Worm (Caenorhabditis elegans) whole organism, midembryonic: ENCODE results near the gene snf-11.

ENCODE experiments used
- T22C8.4 ChIP-seq: fragments of 200-800 bp; sonication (Bioruptor generic); IDR thresholded peaks from 2 replicates; pipeline ENCODE4 v1.3.6; 2022; ENCODE audit warnings: missing genetic modification characterization, missing compliant biosample characterization
- flt-1 ChIP-seq: fragments of 200-800 bp; sonication (Bioruptor generic); IDR thresholded peaks from 2 replicates; pipeline ENCODE4 v1.3.6; 2022; ENCODE audit warnings: missing genetic modification characterization, missing compliant biosample characterization
- ref-1 ChIP-seq: fragments of 200-800 bp; sonication (Bioruptor generic); conservative IDR thresholded peaks from 2 replicates; pipeline ENCODE4 v1.3.6; 2022; ENCODE audit warnings: missing genetic modification reagents, missing genetic modification characterization, missing compliant biosample characterization

- no peak for TF ChIP-seq T22C8.4 (GFP tag; lab: Robert Waterston, UW)
- TF ChIP-seq flt-1 (GFP tag; lab: Robert Waterston, UW) = no peak
- TF ChIP-seq ref-1 (GFP tag; lab: Robert Waterston, UW) = no peak
These were observed 2.8 kb upstream of the snf-11 start, which contains the start of gene T03F7.7 for ce11 chrV:11311013-11311472.
